Worm (Caenorhabditis elegans): Measurements from ENCODE around the gene ugt-23.

DNA sequence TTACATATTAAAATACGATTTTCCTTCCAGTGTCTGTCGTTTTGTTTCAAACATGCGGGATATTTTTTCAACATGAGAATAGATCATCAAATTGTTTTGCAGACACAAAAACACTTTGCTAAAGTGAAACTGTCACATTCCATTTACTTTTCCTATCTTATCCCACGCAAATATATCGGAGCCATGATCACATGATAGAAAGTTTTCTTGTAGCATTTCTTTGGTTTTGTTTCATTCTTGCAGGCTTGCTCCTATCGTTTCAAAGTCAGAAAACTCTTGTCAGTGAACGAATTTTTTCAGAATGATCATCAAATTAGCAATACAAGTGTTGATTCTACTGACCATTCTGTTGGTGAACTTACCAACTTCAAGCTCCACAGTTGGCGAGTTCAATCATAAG is 3.7 kb downstream of the ugt-23 start, which contains the start of gene C17G1.2:
- TF ChIP-seq ama-1 (optimal IDR thresholded peaks at IDR 0.05) (no peak), pha-4 (tag; optimal IDR thresholded peaks at IDR 0.05) (no peak), pha-2 (tag; optimal IDR thresholded peaks at IDR 0.05) (no peak), ceh-31 (tag; optimal IDR thresholded peaks at IDR 0.05) (no peak), unc-86 (tag; optimal IDR thresholded peaks at IDR 0.05) (no peak), dve-1 (tag; optimal IDR thresholded peaks at IDR 0.05) (no peak), hlh-8 (tag; optimal IDR thresholded peaks at IDR 0.05) (no peak), fkh-10 (GFP tag; optimal IDR thresholded peaks at IDR 0.05) (no peak), sox-4 (tag; optimal IDR thresholded peaks at IDR 0.05) (no peak), npax-4 (tag; optimal IDR thresholded peaks at IDR 0.05) (no peak)

Measured in whole organism, late embryonic.